Worm (Caenorhabditis elegans): ENCODE measurements around the gene rpn-3.

Gene rpn-3

DNA sequence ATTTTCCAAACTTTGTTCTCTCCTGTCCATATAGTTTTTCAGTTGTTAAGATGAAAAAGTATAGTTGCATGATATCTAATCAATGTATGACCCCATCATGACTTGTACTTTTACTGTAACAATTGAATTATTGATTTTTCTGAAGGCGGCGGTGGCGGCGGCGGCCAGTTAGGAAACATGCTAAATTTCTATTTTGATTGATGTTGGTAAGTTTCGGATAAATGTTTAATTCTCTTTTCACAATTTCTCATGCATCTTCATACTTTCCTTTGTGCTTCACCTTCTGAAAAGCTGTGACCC is 29.2 kb upstream of the rpn-3 start, which contains the start of gene sor-1:
Gene sor-1 (plus strand): TSS at position 201 of the 300 bp plus-strand sequence.
- TF ChIP-seq unc-55 (GFP tag; optimal IDR thresholded peaks at IDR 0.05) = no peak
- no peak for TF ChIP-seq unc-39 (tag; optimal IDR thresholded peaks at IDR 0.05)
- no peak for TF ChIP-seq R02D3.7 (tag; optimal IDR thresholded peaks at IDR 0.05)
- no peak for TF ChIP-seq nhr-129 (tag; optimal IDR thresholded peaks at IDR 0.05)
- no peak for TF ChIP-seq ZK546.5 (tag; optimal IDR thresholded peaks at IDR 0.05)
- TF ChIP-seq nhr-12 (tag; optimal IDR thresholded peaks at IDR 0.05) = no peak

DNA sequence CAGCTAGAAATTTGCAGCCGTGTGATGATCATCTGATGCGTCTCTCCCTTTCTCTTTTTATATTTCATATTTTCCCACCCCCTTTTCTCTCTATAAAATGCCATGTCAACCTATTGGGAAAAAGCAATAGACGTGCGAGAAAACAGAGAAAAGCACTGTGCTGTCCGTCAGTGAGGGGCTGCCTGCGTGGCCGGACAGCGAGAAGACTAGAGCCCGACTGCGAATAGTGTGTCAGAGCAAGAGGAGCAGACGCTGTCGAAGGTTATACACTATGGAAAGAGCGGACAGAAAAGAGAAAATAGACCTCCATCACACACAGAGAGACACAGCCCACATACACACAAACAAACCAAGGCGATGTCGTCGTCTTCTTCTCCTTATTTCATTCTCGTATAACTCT is 22.1 kb upstream of the rpn-3 start:
- peak; percentile 53 to 83 for TF ChIP-seq lsy-2 (tag; optimal IDR thresholded peaks at IDR 0.05)
- TF ChIP-seq unc-39 (tag; optimal IDR thresholded peaks at IDR 0.05) = no peak
- TF ChIP-seq aly-2 (tag; optimal IDR thresholded peaks at IDR 0.05) = no peak
- peak; percentile 76 for TF ChIP-seq F13H6.1 (tag; optimal IDR thresholded peaks at IDR 0.05)
- peak; percentile 52 for TF ChIP-seq sma-3 (GFP tag; optimal IDR thresholded peaks at IDR 0.05)
- no peak for TF ChIP-seq elt-1 (tag; optimal IDR thresholded peaks at IDR 0.05)
- peak; percentile 79 for TF ChIP-seq C34F6.9 (tag; optimal IDR thresholded peaks at IDR 0.05)
- TF ChIP-seq nhr-21 (tag; optimal IDR thresholded peaks at IDR 0.05) = peak; percentile 49
- peak; percentile 74 for TF ChIP-seq nhr-25 (tag; optimal IDR thresholded peaks at IDR 0.05)
- TF ChIP-seq fos-1 (tag; optimal IDR thresholded peaks at IDR 0.05) = peak; percentile 59
- TF ChIP-seq ztf-1 (GFP tag; conservative IDR thresholded peaks at IDR 0.05) = no peak
- peak in 1 of 2 experiments; percentile 13 for TF ChIP-seq mdl-1 (tag; optimal IDR thresholded peaks at IDR 0.05)
- peak; percentile 56 for TF ChIP-seq unc-55 (GFP tag; optimal IDR thresholded peaks at IDR 0.05)
- TF ChIP-seq skn-1 (tag; optimal IDR thresholded peaks at IDR 0.05) = peak; percentile 5
- peak; percentile 36 for TF ChIP-seq sma-9 (GFP tag; optimal IDR thresholded peaks at IDR 0.05)
- TF ChIP-seq sma-9 (tag; optimal IDR thresholded peaks at IDR 0.05) = no peak
- TF ChIP-seq crh-2 (tag; optimal IDR thresholded peaks at IDR 0.05) = peak; percentile 93
- TF ChIP-seq lin-11 (tag; optimal IDR thresholded peaks at IDR 0.05) = peak; percentile 47
- TF ChIP-seq blmp-1 (tag; optimal IDR thresholded peaks at IDR 0.05; ENCODE audit: insufficient read depth) = peak; percentile 55
- no peak for TF ChIP-seq mab-5 (tag; optimal IDR thresholded peaks at IDR 0.05)
- no peak for TF ChIP-seq nhr-237 (tag; optimal IDR thresholded peaks at IDR 0.05)
- TF ChIP-seq nhr-10 (tag; optimal IDR thresholded peaks at IDR 0.05) = no peak
- TF ChIP-seq lin-39 (tag; optimal IDR thresholded peaks at IDR 0.05) = no peak
- no peak for TF ChIP-seq ama-1 (optimal IDR thresholded peaks at IDR 0.05)
- TF ChIP-seq gmeb-1 (tag; optimal IDR thresholded peaks at IDR 0.05) = peak; percentile 60
- peak; percentile 82 for TF ChIP-seq nhr-129 (tag; optimal IDR thresholded peaks at IDR 0.05)

ce11 chrIII:8426271-8426670 is 20.9 kb upstream of the rpn-3 start, which contains the start of gene cec-1:
cec-1 (plus strand) TSS chrIII:8426333.
- TF ChIP-seq blmp-1 (tag; optimal IDR thresholded peaks at IDR 0.05; ENCODE audit: insufficient read depth) = peak; percentile 66
- TF ChIP-seq C34F6.9 (tag; optimal IDR thresholded peaks at IDR 0.05) = peak; percentile 14
- no peak for TF ChIP-seq aly-2 (tag; optimal IDR thresholded peaks at IDR 0.05)
- peak; percentile 32 for TF ChIP-seq unc-55 (GFP tag; optimal IDR thresholded peaks at IDR 0.05)
- no peak for TF ChIP-seq ceh-82 (tag; optimal IDR thresholded peaks at IDR 0.05)
- peak in 1 of 2 experiments; percentile 55 for TF ChIP-seq lsy-2 (tag; optimal IDR thresholded peaks at IDR 0.05)
- TF ChIP-seq nhr-6 (tag; optimal IDR thresholded peaks at IDR 0.05) = peak; percentile 7
- TF ChIP-seq crh-2 (tag; optimal IDR thresholded peaks at IDR 0.05) = peak; percentile 14
- TF ChIP-seq nhr-25 (tag; optimal IDR thresholded peaks at IDR 0.05) = no peak
- TF ChIP-seq unc-62 (GFP tag; optimal IDR thresholded peaks at IDR 0.05) = no peak

DNA sequence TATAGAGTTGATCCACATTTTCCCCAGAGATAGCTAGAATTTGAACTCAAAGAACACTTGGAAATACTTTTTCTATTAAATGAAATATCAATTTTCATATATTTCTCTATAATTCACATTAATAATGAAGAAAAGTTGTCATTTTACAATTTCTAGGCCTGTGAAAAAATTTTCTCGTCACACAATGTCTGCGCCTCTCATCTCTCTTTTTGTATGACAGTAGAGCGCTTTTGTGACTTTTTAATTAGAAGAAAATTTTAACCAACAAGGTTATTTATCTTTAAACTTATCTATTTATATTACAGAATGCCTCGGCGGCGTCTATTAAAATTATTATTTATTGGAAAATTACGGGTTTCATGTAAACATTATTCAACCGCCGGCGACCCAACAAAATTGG is 18.1 kb upstream of the rpn-3 start, which contains the start of gene ZK1236.1:
Gene ZK1236.1 (plus strand): TSS at position 263 of the 400 bp plus-strand sequence.
- TF ChIP-seq ZK546.5 (tag; optimal IDR thresholded peaks at IDR 0.05) (no peak), blmp-1 (tag; optimal IDR thresholded peaks at IDR 0.05; ENCODE audit: insufficient read depth) (no peak), unc-55 (GFP tag; optimal IDR thresholded peaks at IDR 0.05) (peak; percentile 30), unc-62 (GFP tag; optimal IDR thresholded peaks at IDR 0.05) (no peak), R02D3.7 (tag; optimal IDR thresholded peaks at IDR 0.05) (no peak), mdl-1 (tag; optimal IDR thresholded peaks at IDR 0.05) (no peak), elt-1 (tag; optimal IDR thresholded peaks at IDR 0.05) (no peak), dmd-4 (tag; optimal IDR thresholded peaks at IDR 0.05) (no peak), nhr-129 (tag; optimal IDR thresholded peaks at IDR 0.05) (no peak), sma-9 (GFP tag; optimal IDR thresholded peaks at IDR 0.05) (no peak), sma-9 (tag; optimal IDR thresholded peaks at IDR 0.05) (no peak), alr-1 (tag; optimal IDR thresholded peaks at IDR 0.05) (no peak), skn-1 (tag; optimal IDR thresholded peaks at IDR 0.05) (no peak), nhr-10 (tag; optimal IDR thresholded peaks at IDR 0.05) (no peak), zag-1 (tag; optimal IDR thresholded peaks at IDR 0.05) (no peak), lsy-2 (tag; optimal IDR thresholded peaks at IDR 0.05) (peak in 1 of 2 experiments; percentile 18)
